Worm (Caenorhabditis elegans) whole organism, young adult: ENCODE results near the gene F21C10.7.

Experiments used
- B0336.3 ChIP-seq: fragments of 200-800 bp; sonication (Bioruptor generic); IDR thresholded peaks from 2 replicates; pipeline ENCODE4 v1.3.6; 2022; ENCODE audit warnings: missing genetic modification characterization, missing compliant biosample characterization
- F22D6.2 ChIP-seq: sonication (generic microtip); optimal IDR thresholded peaks from 2 replicates; lab custom pipeline; 2016; ENCODE audit warnings: mild to moderate bottlenecking, missing genetic modification characterization, missing compliant biosample characterization
- F23B12.7 ChIP-seq: sonication (generic microtip); optimal IDR thresholded peaks from 2 replicates; lab custom pipeline; 2017; ENCODE audit warnings: missing genetic modification characterization, mild to moderate bottlenecking, missing compliant biosample characterization, antibody characterized with exemption, moderate library complexity; ENCODE audit not compliant: insufficient read depth
- F33H1.4 ChIP-seq: fragments of 200-800 bp; sonication (Bioruptor generic); IDR thresholded peaks from 2 replicates; pipeline ENCODE4 v1.3.6; 2022; ENCODE audit warnings: missing genetic modification reagents, missing genetic modification characterization, missing compliant biosample characterization
- F52B5.7 ChIP-seq: sonication (generic microtip); optimal IDR thresholded peaks from 2 replicates; lab custom pipeline; 2016; ENCODE audit warnings: mild to moderate bottlenecking, missing genetic modification characterization, missing compliant biosample characterization
- F55B11.4 ChIP-seq: sonication (generic microtip); optimal IDR thresholded peaks from 2 replicates; lab custom pipeline; 2016; ENCODE audit warnings: missing compliant biosample characterization, missing genetic modification characterization, borderline replicate concordance; ENCODE audit not compliant: insufficient read depth
- Y53G8AR.9 ChIP-seq: fragments of 200-800 bp; sonication (Bioruptor generic); conservative IDR thresholded peaks from 2 replicates; pipeline ENCODE4 v1.3.6; 2022; ENCODE audit warnings: missing genetic modification reagents, missing genetic modification characterization, missing compliant biosample characterization
- Y95B8A.8 ChIP-seq: fragments of 200-800 bp; sonication (Bioruptor generic); IDR thresholded peaks from 2 replicates; pipeline ENCODE4 v1.3.6; 2022; ENCODE audit warnings: missing genetic modification reagents, missing genetic modification characterization, missing compliant biosample characterization
- ama-1 ChIP-seq, 3 experiments: fragments of 150-350 bp in 1 of 3; sonication (generic microtip) in 2 of 3; optimal IDR thresholded peaks; 2 replicates each; lab custom pipeline; 2014 to 2018; ENCODE audit warnings: missing biosample characterization in 2 of 3, missing genetic modification characterization in 2 of 3, missing genetic modification reagents in 2 of 3
- ccch-3 ChIP-seq: fragments of 200-800 bp; sonication (Bioruptor generic); optimal IDR thresholded peaks from 2 replicates; lab custom pipeline; 2018; ENCODE audit warnings: mild to moderate bottlenecking, missing genetic modification characterization, missing compliant biosample characterization
- ceh-58 ChIP-seq: fragments of 200-800 bp; sonication (Bioruptor generic); IDR thresholded peaks from 2 replicates; pipeline ENCODE4 v1.3.6; 2022; ENCODE audit warnings: missing genetic modification characterization, missing compliant biosample characterization
- ceh-79 ChIP-seq: sonication (generic microtip); optimal IDR thresholded peaks from 2 replicates; lab custom pipeline; 2017; ENCODE audit warnings: mild to moderate bottlenecking, missing genetic modification characterization, missing compliant biosample characterization
- efl-1 ChIP-seq: fragments of 150-350 bp; optimal IDR thresholded peaks from 2 replicates; lab custom pipeline; 2014; ENCODE audit warnings: missing biosample characterization, missing genetic modification reagents, missing genetic modification characterization
- egl-18 ChIP-seq: fragments of 200-800 bp; sonication (Bioruptor generic); IDR thresholded peaks from 2 replicates; pipeline ENCODE4 v1.3.6; 2022; ENCODE audit warnings: missing genetic modification reagents, missing genetic modification characterization, missing compliant biosample characterization
- ekl-4 ChIP-seq: fragments of 200-800 bp; sonication (Bioruptor generic); IDR thresholded peaks from 2 replicates; pipeline ENCODE4 v1.3.6; 2022; ENCODE audit warnings: missing genetic modification reagents, missing genetic modification characterization, missing compliant biosample characterization
- fkh-3 ChIP-seq: sonication (generic microtip); optimal IDR thresholded peaks from 2 replicates; lab custom pipeline; 2016; ENCODE audit warnings: mild to moderate bottlenecking, missing genetic modification characterization, missing compliant biosample characterization
- hlh-26 ChIP-seq: fragments of 200-800 bp; sonication (Bioruptor generic); conservative IDR thresholded peaks from 2 replicates; pipeline ENCODE4 v1.3.6; 2022; ENCODE audit warnings: missing genetic modification reagents, missing genetic modification characterization, missing compliant biosample characterization
- lin-40 ChIP-seq: sonication (generic microtip); optimal IDR thresholded peaks from 2 replicates; lab custom pipeline; 2016; ENCODE audit warnings: missing genetic modification characterization, mild to moderate bottlenecking, missing compliant biosample characterization, missing genotype, missing genetic modification reagents
- madf-3 ChIP-seq: fragments of 200-800 bp; sonication (Bioruptor generic); IDR thresholded peaks from 2 replicates; pipeline ENCODE4 v1.3.6; 2022; ENCODE audit warnings: missing genetic modification reagents, missing genetic modification characterization, missing compliant biosample characterization
- mes-4 ChIP-seq: sonication (generic microtip); optimal IDR thresholded peaks from 2 replicates; lab custom pipeline; 2016; ENCODE audit warnings: missing genotype, missing genetic modification characterization, missing compliant biosample characterization
- nfyb-1 ChIP-seq: fragments of 200-800 bp; sonication (Bioruptor generic); IDR thresholded peaks from 2 replicates; pipeline ENCODE4 v1.3.6; 2022; ENCODE audit warnings: missing genetic modification reagents, missing genetic modification characterization, missing compliant biosample characterization
- nhr-179 ChIP-seq: sonication (generic microtip); optimal IDR thresholded peaks from 2 replicates; lab custom pipeline; 2016; ENCODE audit warnings: mild to moderate bottlenecking, missing genetic modification characterization, missing compliant biosample characterization
- nhr-27 ChIP-seq: fragments of 200-800 bp; sonication (Bioruptor generic); optimal IDR thresholded peaks from 2 replicates; lab custom pipeline; 2018; ENCODE audit warnings: mild to moderate bottlenecking, missing genetic modification characterization, moderate library complexity, missing compliant biosample characterization
- pbrm-1 ChIP-seq: fragments of 200-800 bp; sonication (Bioruptor generic); IDR thresholded peaks from 2 replicates; pipeline ENCODE4 v1.3.6; 2022; ENCODE audit warnings: missing genetic modification reagents, missing genetic modification characterization, missing compliant biosample characterization
- pha-4 ChIP-seq: fragments of 150-350 bp; sonication (generic microtip); optimal IDR thresholded peaks from 2 replicates; lab custom pipeline; 2014; ENCODE audit warnings: missing biosample characterization, missing genetic modification reagents, missing genetic modification characterization
- rpc-1 ChIP-seq, 2 experiments: fragments of 150-350 bp in 1 of 2; sonication (generic microtip) in 1 of 2; optimal IDR thresholded peaks; 2 replicates each; lab custom pipeline; 2014 to 2018; ENCODE audit warnings: missing biosample characterization in 1 of 2, missing genetic modification characterization in 1 of 2, missing genetic modification reagents in 1 of 2, missing genotype in 1 of 2
- snpc-1.1 ChIP-seq: sonication (generic microtip); optimal IDR thresholded peaks from 2 replicates; lab custom pipeline; 2017; ENCODE audit warnings: missing genetic modification characterization, mild to moderate bottlenecking, missing compliant biosample characterization, antibody characterized with exemption, moderate library complexity, missing genotype, missing genetic modification reagents; ENCODE audit not compliant: insufficient read depth
- snpc-3.4 ChIP-seq: sonication (generic microtip); optimal IDR thresholded peaks from 2 replicates; lab custom pipeline; 2017; ENCODE audit warnings: missing genetic modification characterization, mild to moderate bottlenecking, missing compliant biosample characterization, antibody characterized with exemption, moderate library complexity, missing genotype, missing genetic modification reagents
- somi-1 ChIP-seq: fragments of 200-800 bp; sonication (Bioruptor generic); optimal IDR thresholded peaks from 2 replicates; lab custom pipeline; 2018; ENCODE audit warnings: mild to moderate bottlenecking, missing genetic modification characterization, missing compliant biosample characterization
- sptf-2 ChIP-seq: fragments of 200-800 bp; sonication (Bioruptor generic); optimal IDR thresholded peaks from 2 replicates; lab custom pipeline; 2018; ENCODE audit warnings: mild to moderate bottlenecking, missing genetic modification characterization, missing compliant biosample characterization
- unc-62 ChIP-seq: fragments of 150-350 bp; optimal IDR thresholded peaks from 2 replicates; lab custom pipeline; 2014; ENCODE audit warnings: missing biosample characterization, missing genetic modification reagents, missing genetic modification characterization
- ztf-3 ChIP-seq: fragments of 200-800 bp; sonication (Bioruptor generic); optimal IDR thresholded peaks from 2 replicates; lab custom pipeline; 2018; ENCODE audit warnings: mild to moderate bottlenecking, missing genetic modification characterization, missing compliant biosample characterization
- ztf-6 ChIP-seq: fragments of 200-800 bp; sonication (Bioruptor generic); IDR thresholded peaks from 2 replicates; pipeline ENCODE4 v1.3.6; 2022; ENCODE audit warnings: missing genetic modification reagents, missing genetic modification characterization, missing compliant biosample characterization

The F21C10.7 gene

ce11 chrV:9097213-9097612 is 15.4 kb upstream of the F21C10.7 start (continued):
- TF ChIP-seq egl-18 (GFP tag; lab: Robert Waterston, UW), result no peak
- no peak for TF ChIP-seq nhr-27 (tag; lab: Kevin White, UChicago)
- TF ChIP-seq madf-3 (GFP tag; lab: Robert Waterston, UW), result no peak
- no peak for TF ChIP-seq efl-1
- TF ChIP-seq somi-1 (GFP tag; lab: Kevin White, UChicago), result no peak
- TF ChIP-seq unc-62, result no peak
- no peak for TF ChIP-seq ztf-6 (GFP tag; lab: Robert Waterston, UW)
- peak; percentile 38 for TF ChIP-seq ama-1 (optimal IDR thresholded peaks at IDR 0.05; lab: Kevin White, UChicago)
- no peak for TF ChIP-seq ama-1 (GFP tag; optimal IDR thresholded peaks at IDR 0.05; lab: Kevin White, UChicago)
- TF ChIP-seq hlh-26 (GFP tag; lab: Robert Waterston, UW), result no peak
- no peak for TF ChIP-seq F33H1.4
- TF ChIP-seq pha-4, result peak; percentile 63
- 0 out of 2 replicates have a peak, but pooled peaks have one; percentile 27 for TF ChIP-seq ekl-4 (GFP tag; lab: Robert Waterston, UW)
- TF ChIP-seq Y53G8AR.9 (GFP tag; lab: Robert Waterston, UW), result peak; percentile 38; the same call in 1 of the 2 replicates
- no peak for TF ChIP-seq nhr-179 (tag; lab: Kevin White, UChicago)
- TF ChIP-seq lin-40 (tag; lab: Kevin White, UChicago), result no peak
- no peak for TF ChIP-seq rpc-1 (optimal IDR thresholded peaks at IDR 0.05; lab: Kevin White, UChicago)
- TF ChIP-seq rpc-1 (tag; optimal IDR thresholded peaks at IDR 0.05; lab: Kevin White, UChicago), result no peak
- TF ChIP-seq snpc-3.4 (tag; lab: Kevin White, UChicago), result no peak
- TF ChIP-seq F55B11.4 (tag; lab: Kevin White, UChicago), result no peak

DNA sequence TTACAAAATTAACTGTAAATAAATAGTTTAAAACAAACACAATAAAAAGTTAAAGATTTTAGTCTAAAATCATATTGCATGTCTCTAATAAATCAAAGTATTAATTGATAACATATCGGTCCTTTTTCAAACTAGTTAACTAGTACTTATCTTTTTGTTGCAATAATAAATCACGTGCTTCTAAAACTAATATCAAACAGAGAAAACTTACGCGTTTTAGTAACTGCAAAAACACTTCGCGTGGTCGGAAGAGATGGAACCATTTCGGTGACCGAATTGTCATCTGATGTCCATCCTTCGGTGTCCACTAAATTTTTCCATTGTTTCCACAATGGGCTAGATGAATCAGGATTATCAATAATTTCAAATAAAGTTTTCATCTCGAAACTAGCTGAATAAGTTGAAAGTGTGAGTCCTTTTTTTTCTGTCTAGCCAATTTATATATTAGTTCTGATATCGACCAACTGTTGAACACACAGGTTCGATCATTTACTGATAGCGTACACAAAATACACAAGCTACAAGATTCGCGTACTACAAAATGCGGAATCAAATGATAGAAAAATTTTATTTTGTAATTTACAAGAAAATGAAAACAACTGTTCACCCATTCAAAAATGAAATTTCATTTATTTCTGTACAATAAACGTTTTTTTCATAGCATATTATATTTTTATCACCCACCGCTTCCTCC is 14.1 kb upstream of the F21C10.7 start, which contains the start of gene F21C10.9:
Gene F21C10.9 (minus strand): TSS at position 417 of the 694 bp plus-strand sequence.
- no peak for TF ChIP-seq ccch-3 (GFP tag; lab: Kevin White, UChicago)

- TF ChIP-seq B0336.3 (GFP tag; lab: Robert Waterston, UW) (no peak), snpc-1.1 (tag; lab: Kevin White, UChicago) (no peak), ceh-79 (no peak), fkh-3 (tag; lab: Kevin White, UChicago) (no peak), ztf-6 (GFP tag; lab: Robert Waterston, UW) (no peak), F52B5.7 (no peak), nhr-27 (tag; lab: Kevin White, UChicago) (no peak), ztf-3 (GFP tag; lab: Kevin White, UChicago) (no peak), sptf-2 (GFP tag; lab: Kevin White, UChicago) (no peak)
These were observed 11.5 kb upstream of the F21C10.7 start, which contains the start of gene frpr-6 for ce11 chrV:9101062-9101461. TSS of gene frpr-6 (minus strand) at chrV:9101162.

DNA sequence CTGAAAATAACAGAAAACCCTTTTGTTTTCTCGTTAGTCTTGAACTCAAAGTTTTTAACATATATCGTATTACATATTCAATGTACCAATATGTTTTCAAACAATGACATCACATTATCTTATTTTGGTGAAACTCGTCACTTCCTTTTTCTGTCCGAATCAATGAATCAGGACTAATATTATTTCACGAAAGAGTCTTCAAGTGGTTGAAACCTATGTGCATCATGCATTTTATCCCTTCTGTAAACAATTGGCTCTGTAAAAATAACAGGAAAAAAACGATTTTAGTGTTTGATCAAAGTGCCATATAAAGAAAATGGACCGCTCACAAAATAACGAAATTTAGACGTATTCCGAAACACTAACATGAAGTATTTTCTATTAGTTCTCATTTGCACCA is 4.3 kb upstream of the F21C10.7 start, which contains the start of gene F21C10.18:
Gene F21C10.18 (plus strand): TSS at position 301 of the 400 bp plus-strand sequence.
- TF ChIP-seq Y95B8A.8 (GFP tag; lab: Robert Waterston, UW) (no peak), nfyb-1 (GFP tag; lab: Robert Waterston, UW) (no peak), F22D6.2 (no peak), egl-18 (GFP tag; lab: Robert Waterston, UW) (no peak)

ce11 chrV:9109281-9109680 is 3.3 kb upstream of the F21C10.7 start, which contains the start of gene pqn-31:
TSS of gene pqn-31 (plus strand) at chrV:9109581.
- TF ChIP-seq pbrm-1 (GFP tag; lab: Robert Waterston, UW), result no peak
- TF ChIP-seq ceh-58, result no peak
- TF ChIP-seq egl-18 (GFP tag; lab: Robert Waterston, UW), result no peak
- TF ChIP-seq mes-4 (tag; lab: Kevin White, UChicago), result no peak
- no peak for TF ChIP-seq rpc-1 (optimal IDR thresholded peaks at IDR 0.05; lab: Kevin White, UChicago)
- TF ChIP-seq rpc-1 (tag; optimal IDR thresholded peaks at IDR 0.05; lab: Kevin White, UChicago), result no peak
- no peak for TF ChIP-seq F23B12.7 (tag; lab: Kevin White, UChicago)
- TF ChIP-seq, all 124 proteins: peak for 0
